Fruit fly (Drosophila melanogaster): Measurements from ENCODE around the gene Cht11.

Gene Cht11

dm6 chrX:6804485-6805295 lies 44.6 kb downstream of the Cht11 start (continued):
- TF ChIP-seq bcd (GFP tag; optimal IDR thresholded peaks at IDR 0.05): no peak
- peak; percentile 1 for TF ChIP-seq sug (tag; optimal IDR thresholded peaks at IDR 0.05)
- peak; percentile 37 for TF ChIP-seq CG4707 (GFP tag; optimal IDR thresholded peaks at IDR 0.05)
- TF ChIP-seq ab (GFP tag; optimal IDR thresholded peaks at IDR 0.05): peak; percentile 31
- no peak for TF ChIP-seq bigmax (GFP tag; optimal IDR thresholded peaks at IDR 0.05)
- TF ChIP-seq az2 (GFP tag; optimal IDR thresholded peaks at IDR 0.05): peak; percentile 87
- no peak for TF ChIP-seq Neu2 (GFP tag; optimal IDR thresholded peaks at IDR 0.05; ENCODE audit: borderline replicate concordance)
- peak; percentile 54 for TF ChIP-seq CG12942 (GFP tag; optimal IDR thresholded peaks at IDR 0.05)
- TF ChIP-seq Eip74EF (GFP tag; optimal IDR thresholded peaks at IDR 0.05): no peak
- TF ChIP-seq jumu (GFP tag; optimal IDR thresholded peaks at IDR 0.05): peak; percentile 55
- peak; percentile 77 for TF ChIP-seq CG4404 (GFP tag; IDR thresholded peaks at IDR 0.05)
- peak; percentile 50 for TF ChIP-seq CG4617 (GFP tag; optimal IDR thresholded peaks at IDR 0.05; ENCODE audit: borderline replicate concordance)
- peak; percentile 64; the same call in 1 of the 2 replicates for TF ChIP-seq klu (GFP tag; IDR thresholded peaks at IDR 0.05)
- no peak for TF ChIP-seq Hr78 (GFP tag; optimal IDR thresholded peaks at IDR 0.05)
- no peak for TF ChIP-seq Bgb (GFP tag; IDR thresholded peaks at IDR 0.05; ENCODE audit: partially characterized antibody)
- TF ChIP-seq Rx (GFP tag; IDR thresholded peaks at IDR 0.05): peak; percentile 89
- TF ChIP-seq CG17359 (tag; optimal IDR thresholded peaks at IDR 0.05): peak; percentile 81
- peak; percentile 75 for TF ChIP-seq Bteb2 (GFP tag; optimal IDR thresholded peaks at IDR 0.05)
- TF ChIP-seq CG2875 (GFP tag; optimal IDR thresholded peaks at IDR 0.05): peak; percentile 75
- TF ChIP-seq Hr3 (GFP tag; optimal IDR thresholded peaks at IDR 0.05): peak; percentile 73
- peak; percentile 73 for TF ChIP-seq CG3281 (GFP tag; optimal IDR thresholded peaks at IDR 0.05)
- peak; percentile 48 for TF ChIP-seq CG15696 (tag; optimal IDR thresholded peaks at IDR 0.05)
- peak; percentile 74 for TF ChIP-seq CG12659 (GFP tag; optimal IDR thresholded peaks at IDR 0.05)
- TF ChIP-seq CG10462 (GFP tag; optimal IDR thresholded peaks at IDR 0.05): peak; percentile 52
- peak; percentile 76 for TF ChIP-seq NfI (GFP tag; optimal IDR thresholded peaks at IDR 0.05)
- no peak for TF ChIP-seq CG14965 (GFP tag; optimal IDR thresholded peaks at IDR 0.05; ENCODE audit: borderline replicate concordance)
- peak; percentile 89 for TF ChIP-seq Ada2b (GFP tag; IDR thresholded peaks at IDR 0.05)
- peak; percentile 90 for TF ChIP-seq chm (GFP tag; IDR thresholded peaks at IDR 0.05)
- peak; percentile 76; the same call in 1 of the 2 replicates for TF ChIP-seq al (GFP tag; IDR thresholded peaks at IDR 0.05)
- no peak for TF ChIP-seq CG7745 (tag; optimal IDR thresholded peaks at IDR 0.05)
- TF ChIP-seq dati (GFP tag; IDR thresholded peaks at IDR 0.05): peak; percentile 76
- TF ChIP-seq insv (GFP tag; optimal IDR thresholded peaks at IDR 0.05): no peak
- peak; percentile 65 for TF ChIP-seq scrt (GFP tag; optimal IDR thresholded peaks at IDR 0.05)
- TF ChIP-seq CG10565 (GFP tag; optimal IDR thresholded peaks at IDR 0.05): no peak
- TF ChIP-seq Sry-δ (GFP tag; optimal IDR thresholded peaks at IDR 0.05): peak; percentile 2
- TF ChIP-seq wor (GFP tag; IDR thresholded peaks at IDR 0.05): peak; percentile 83
- TF ChIP-seq CG4820 (GFP tag; optimal IDR thresholded peaks at IDR 0.05): peak; percentile 64
- no peak for TF ChIP-seq CG2116 (GFP tag; optimal IDR thresholded peaks at IDR 0.05)
- TF ChIP-seq CG7786 (GFP tag; optimal IDR thresholded peaks at IDR 0.05): peak; percentile 75
- no peak for TF ChIP-seq Sin3A (optimal IDR thresholded peaks at IDR 0.05)
- TF ChIP-seq CG2678 (tag; optimal IDR thresholded peaks at IDR 0.05): no peak
- peak; percentile 13 for TF ChIP-seq dm (GFP tag; optimal IDR thresholded peaks at IDR 0.05)
- peak; percentile 89 for TF ChIP-seq otp (GFP tag; IDR thresholded peaks at IDR 0.05)
- TF ChIP-seq ro (GFP tag; IDR thresholded peaks at IDR 0.05): peak; percentile 50; the same call in 1 of the 2 replicates
- no peak for TF ChIP-seq h (optimal IDR thresholded peaks at IDR 0.05)
- peak; percentile 69 for TF ChIP-seq Mad (GFP tag; optimal IDR thresholded peaks at IDR 0.05)
- TF ChIP-seq sens-2 (GFP tag; IDR thresholded peaks at IDR 0.05): peak; percentile 86
- TF ChIP-seq BtbVII (GFP tag; optimal IDR thresholded peaks at IDR 0.05): peak; percentile 13
- TF ChIP-seq Sox102F (GFP tag; optimal IDR thresholded peaks at IDR 0.05): no peak
